Fruit fly (Drosophila melanogaster) whole organism, embryonic: ENCODE measurements around the gene Fie.
A peak's percentile ranks its signal among the peaks of the same experiment; 100 is the strongest.

Experiments used
- CG12104 ChIP-seq: fragments of 200-800 bp; sonication (Bioruptor generic); optimal IDR thresholded peaks from 3 replicates; lab custom pipeline; 2016; ENCODE audit warnings: missing biosample characterization, missing genetic modification characterization
- CG15601 ChIP-seq: fragments of 200-800 bp; sonication (Bioruptor generic); optimal IDR thresholded peaks from 3 replicates; lab custom pipeline; 2019; ENCODE audit warnings: missing biosample characterization, mild to moderate bottlenecking, missing genetic modification characterization, moderate library complexity
- CG16815 ChIP-seq: fragments of 200-800 bp; sonication (Bioruptor generic); optimal IDR thresholded peaks from 3 replicates; lab custom pipeline; 2017; ENCODE audit warnings: missing biosample characterization, mild to moderate bottlenecking, missing genetic modification characterization
- CG2875 ChIP-seq: fragments of 200-800 bp; sonication (Bioruptor generic); optimal IDR thresholded peaks from 2 replicates; lab custom pipeline; 2017; ENCODE audit warnings: missing biosample characterization, mild to moderate bottlenecking, missing genetic modification characterization, missing genetic modification reagents
- CG7745 ChIP-seq: fragments of 200-800 bp; sonication (Bioruptor generic); optimal IDR thresholded peaks from 2 replicates; lab custom pipeline; 2018; ENCODE audit warnings: missing biosample characterization, mild to moderate bottlenecking, missing genetic modification characterization, moderate library complexity
- CTCF ChIP-seq: fragments of 200-800 bp; sonication (Bioruptor generic); optimal IDR thresholded peaks from 2 replicates; lab custom pipeline; 2017; ENCODE audit warnings: missing biosample characterization, mild to moderate bottlenecking, missing genetic modification characterization, moderate library complexity
- Doc2 ChIP-seq: fragments of 200-800 bp; sonication (Bioruptor generic); IDR thresholded peaks from 2 replicates; pipeline ENCODE4 v1.3.6; 2022; ENCODE audit warnings: missing biosample characterization, missing genetic modification characterization
- HmgD ChIP-seq: fragments of 200-800 bp; sonication (Bioruptor generic); optimal IDR thresholded peaks from 3 replicates; lab custom pipeline; 2016; ENCODE audit warnings: missing biosample characterization, missing genetic modification characterization
- MESR4 ChIP-seq: fragments of 200-800 bp; sonication (Bioruptor generic); optimal IDR thresholded peaks from 2 replicates; lab custom pipeline; 2018; ENCODE audit warnings: missing biosample characterization, mild to moderate bottlenecking, missing genetic modification characterization, moderate library complexity
- Sox100B ChIP-seq: fragments of 200-800 bp; sonication (Bioruptor generic); optimal IDR thresholded peaks from 3 replicates; lab custom pipeline; 2018; ENCODE audit warnings: missing biosample characterization, mild to moderate bottlenecking, missing genetic modification characterization
- rib ChIP-seq: fragments of 200-800 bp; sonication (Bioruptor generic); IDR thresholded peaks from 2 replicates; pipeline ENCODE4 v1.3.6; 2022; ENCODE audit warnings: missing biosample characterization, missing genetic modification characterization
- sr ChIP-seq: fragments of 200-800 bp; sonication (Bioruptor generic); IDR thresholded peaks from 3 replicates; pipeline ENCODE4 v1.3.6; 2022; ENCODE audit warnings: missing biosample characterization, missing genetic modification characterization

DNA sequence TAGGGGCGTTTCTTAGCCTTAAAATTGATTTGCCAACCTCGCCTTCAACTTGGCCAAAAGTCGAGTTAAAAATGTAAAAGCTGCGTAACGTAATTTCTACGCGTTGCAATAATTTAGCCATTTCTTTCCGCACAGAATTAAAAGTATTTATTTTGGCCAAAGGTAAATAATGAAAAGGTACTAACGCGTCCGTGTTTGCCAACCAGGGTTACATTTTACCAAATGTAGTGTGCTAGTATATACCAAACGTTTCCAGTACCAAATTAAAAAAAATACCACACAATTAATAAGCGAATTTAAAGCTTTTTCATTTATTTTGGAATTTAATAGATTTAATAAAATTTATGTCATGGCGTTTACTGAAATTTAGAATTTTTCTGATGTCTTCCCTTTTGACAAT, 6.6 kb downstream of the Fie start, which contains the start of gene Ccz1:
- TF ChIP-seq rib (GFP tag; lab: Robert Waterston, UW), result no peak
- TF ChIP-seq Doc2, result no peak
- peak; percentile 70 for TF ChIP-seq CG12104 (GFP tag; lab: Kevin White, UChicago)
- TF ChIP-seq CG15601 (tag; lab: Kevin White, UChicago), result peak; percentile 76
- TF ChIP-seq CG7745 (tag; lab: Kevin White, UChicago), result no peak
- TF ChIP-seq CG2875 (GFP tag; lab: Kevin White, UChicago), result peak; percentile 71
- peak; percentile 64 for TF ChIP-seq HmgD
- peak; percentile 61 for TF ChIP-seq Sox100B (GFP tag; lab: Kevin White, UChicago)
- TF ChIP-seq CTCF (GFP tag; lab: Kevin White, UChicago), result no peak
- peak; percentile 5 for TF ChIP-seq CG16815
- TF ChIP-seq MESR4 (GFP tag; lab: Kevin White, UChicago), result peak; percentile 37
- TF ChIP-seq sr (GFP tag; lab: Robert Waterston, UW), result no peak
